Worm (Caenorhabditis elegans) whole organism, L3 larva: ENCODE results near the gene C45B2.2.
A peak's percentile ranks its signal among the peaks of the same experiment; 100 is the strongest.

Experiments used
- R02D3.7 ChIP-seq: fragments of 150-350 bp; optimal IDR thresholded peaks from 2 replicates; lab custom pipeline; 2014; ENCODE audit warnings: missing biosample characterization, missing genetic modification characterization
- ceh-9 ChIP-seq: sonication (generic microtip); optimal IDR thresholded peaks from 2 replicates; lab custom pipeline; 2018; ENCODE audit warnings: missing biosample characterization, missing genetic modification characterization
- daf-12 ChIP-seq: fragments of 150-350 bp; optimal IDR thresholded peaks from 2 replicates; lab custom pipeline; 2014; ENCODE audit warnings: missing biosample characterization, missing genetic modification reagents, missing genetic modification characterization
- elt-2 ChIP-seq: sonication (generic microtip); optimal IDR thresholded peaks from 2 replicates; lab custom pipeline; 2016; ENCODE audit warnings: missing genetic modification reagents, mild to moderate bottlenecking, missing genetic modification characterization, missing compliant biosample characterization
- elt-3 ChIP-seq, 3 experiments: fragments of 150-350 bp in 1 of 3; sonication (generic microtip) in 2 of 3; optimal IDR thresholded peaks; 2 replicates in 2 of 3; 4 replicates in 1 of 3; lab custom pipeline; 2014 to 2017; ENCODE audit warnings: missing biosample characterization in 3 of 3, missing genetic modification characterization in 3 of 3
- fkh-10 ChIP-seq: sonication (generic microtip); optimal IDR thresholded peaks from 2 replicates; lab custom pipeline; 2017; ENCODE audit warnings: missing biosample characterization, missing genetic modification reagents, missing genetic modification characterization
- lin-15B ChIP-seq: fragments of 150-350 bp; optimal IDR thresholded peaks from 2 replicates; lab custom pipeline; 2014; ENCODE audit warnings: missing biosample characterization, missing genetic modification characterization
- lin-39 ChIP-seq: fragments of 150-350 bp; optimal IDR thresholded peaks from 2 replicates; lab custom pipeline; 2018; ENCODE audit warnings: missing biosample characterization, missing genetic modification reagents, missing genetic modification characterization
- nhr-237 ChIP-seq: fragments of 150-350 bp; optimal IDR thresholded peaks from 2 replicates; lab custom pipeline; 2014; ENCODE audit warnings: missing biosample characterization, missing genetic modification characterization
- nhr-28 ChIP-seq: fragments of 150-350 bp; optimal IDR thresholded peaks from 2 replicates; lab custom pipeline; 2014; ENCODE audit warnings: missing biosample characterization, missing genetic modification characterization
- pqm-1 ChIP-seq: fragments of 150-350 bp; optimal IDR thresholded peaks from 2 replicates; lab custom pipeline; 2017; ENCODE audit warnings: missing biosample characterization, missing genetic modification characterization, inconsistent platforms
- skn-1 ChIP-seq: fragments of 150-350 bp; optimal IDR thresholded peaks from 2 replicates; lab custom pipeline; 2014; ENCODE audit warnings: missing biosample characterization, missing genetic modification characterization
- unc-62 ChIP-seq: fragments of 150-350 bp; sonication (generic microtip); optimal IDR thresholded peaks from 4 replicates; lab custom pipeline; 2014; ENCODE audit warnings: missing biosample characterization, missing genetic modification reagents, missing genetic modification characterization
- zag-1 ChIP-seq: fragments of 150-350 bp; optimal IDR thresholded peaks from 2 replicates; lab custom pipeline; 2014; ENCODE audit warnings: missing biosample characterization, missing genetic modification characterization

DNA sequence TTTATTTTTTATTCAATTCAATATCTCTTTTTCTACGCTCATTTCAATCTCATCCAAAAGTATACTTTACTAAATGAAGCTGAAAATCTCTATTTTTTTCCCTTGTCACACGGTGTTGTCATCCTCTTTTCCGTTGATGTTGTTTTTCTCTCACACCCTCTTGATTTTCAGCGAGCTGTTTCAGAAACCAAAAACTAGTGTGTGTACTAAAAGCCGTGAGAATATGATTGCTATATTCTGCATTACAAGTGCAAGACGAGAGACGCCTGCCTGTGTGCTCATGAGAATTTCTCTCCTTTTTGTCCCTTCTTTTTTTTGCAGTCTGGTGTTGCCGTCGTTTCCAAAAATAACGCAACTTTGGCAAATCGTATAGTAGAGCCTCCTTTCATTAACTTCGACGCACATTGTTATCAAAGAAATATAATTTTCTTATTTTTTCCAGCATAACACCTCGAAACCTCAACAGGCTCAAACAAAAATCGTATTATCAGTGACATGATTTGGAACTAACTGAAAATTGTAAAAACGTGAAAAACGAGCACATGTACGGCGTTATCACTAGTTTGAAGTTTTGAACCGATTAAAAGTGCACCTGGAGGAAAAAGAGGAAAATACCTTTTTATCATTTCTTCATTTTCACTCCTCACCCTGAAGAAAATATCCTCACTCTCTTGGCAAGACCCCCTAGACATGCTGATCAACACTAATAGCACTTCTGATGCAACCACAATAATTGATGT is 33.7 kb downstream of the C45B2.2 start, which contains the start of gene C15H9.2:
- TF ChIP-seq lin-39 (tag; lab: Kevin White, UChicago): no peak
- no peak for TF ChIP-seq nhr-28 (tag; lab: Kevin White, UChicago)
- TF ChIP-seq daf-12: no peak
- no peak for TF ChIP-seq lin-15B (tag; lab: Kevin White, UChicago)
- TF ChIP-seq R02D3.7 (tag; lab: Kevin White, UChicago): no peak
- no peak for TF ChIP-seq elt-3 (tag; optimal IDR thresholded peaks at IDR 0.05; lab: Kevin White, UChicago)
- TF ChIP-seq skn-1 (tag; lab: Kevin White, UChicago): no peak
- no peak for TF ChIP-seq fkh-10 (GFP tag; lab: Kevin White, UChicago)
- TF ChIP-seq elt-2: peak; percentile 74
- TF ChIP-seq pqm-1: peak; percentile 47
- no peak for TF ChIP-seq zag-1
- TF ChIP-seq ceh-9: no peak
- no peak for TF ChIP-seq unc-62 (GFP tag; lab: Kevin White, UChicago)
- TF ChIP-seq nhr-237: no peak
